Worm (Caenorhabditis elegans): ENCODE data around the gene gcy-1.

gcy-1 gene

DNA sequence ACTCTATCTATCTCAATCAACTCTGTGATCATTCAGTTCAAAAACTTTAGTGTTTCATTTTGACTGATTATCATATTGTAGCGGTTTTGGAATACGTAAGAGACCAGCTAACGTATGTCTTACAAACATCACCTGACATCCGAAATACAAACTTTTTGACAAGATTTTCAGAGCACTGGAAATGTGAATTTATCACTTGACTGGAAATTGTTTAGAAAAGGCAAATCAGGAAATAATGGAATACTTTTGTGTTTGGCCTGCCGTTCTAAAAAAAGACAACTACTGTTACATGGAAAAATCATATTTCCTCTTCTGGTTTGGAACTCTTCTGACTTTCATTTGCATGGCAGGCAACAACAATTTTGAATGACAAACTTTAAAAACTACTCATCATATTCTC lies 34.8 kb upstream of the gcy-1 start, which contains the start of gene F35H8.12:
Gene F35H8.12, plus strand, starts transcription at position 301 of the 400 bp plus-strand sequence.
- TF ChIP-seq ref-1 (GFP tag; conservative IDR thresholded peaks at IDR 0.05) (no peak), med-1 (GFP tag; optimal IDR thresholded peaks at IDR 0.05; ENCODE audit: insufficient read depth) (no peak)

DNA sequence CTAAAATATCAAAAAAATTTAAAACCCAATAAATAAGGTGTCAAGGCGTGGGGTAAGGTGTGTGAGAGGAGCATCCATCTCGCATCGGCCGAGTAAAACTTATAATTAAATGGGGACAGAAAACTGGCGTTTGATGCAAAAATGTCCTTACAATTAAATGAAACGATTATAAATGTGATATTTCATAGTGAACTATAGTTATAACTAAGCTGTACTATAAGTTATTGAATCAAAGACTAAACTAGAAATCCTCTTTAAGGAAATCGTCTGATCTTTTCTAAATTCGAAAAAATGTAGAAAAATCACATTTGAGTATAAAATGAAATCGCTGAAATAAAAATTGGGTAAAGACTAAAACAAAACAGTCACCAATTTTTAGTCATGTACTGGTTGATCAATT lies 34.0 kb upstream of the gcy-1 start, which contains the start of gene sra-6:
Gene sra-6, minus strand, starts transcription at position 101 of the 400 bp plus-strand sequence.
- TF ChIP-seq klf-2 (GFP tag; conservative IDR thresholded peaks at IDR 0.05), result no peak
- TF ChIP-seq flt-1 (GFP tag; IDR thresholded peaks at IDR 0.05), result no peak
- no peak for TF ChIP-seq ztf-29 (GFP tag; IDR thresholded peaks at IDR 0.05)
- TF ChIP-seq T22C8.4 (GFP tag; IDR thresholded peaks at IDR 0.05), result no peak
- TF ChIP-seq ref-1 (GFP tag; conservative IDR thresholded peaks at IDR 0.05), result no peak
- TF ChIP-seq med-1 (GFP tag; optimal IDR thresholded peaks at IDR 0.05; ENCODE audit: insufficient read depth), result no peak
- no peak for TF ChIP-seq tab-1 (GFP tag; IDR thresholded peaks at IDR 0.05)
- no peak for TF ChIP-seq ztf-23 (GFP tag; IDR thresholded peaks at IDR 0.05)
- TF ChIP-seq cog-1 (tag; optimal IDR thresholded peaks at IDR 0.05), result no peak

ce11 chrII:9544386-9544785 lies 27.6 kb upstream of the gcy-1 start, which contains the start of gene sra-7:
sra-7 (plus strand) TSS chrII:9544686.
- TF ChIP-seq ztf-23 (GFP tag; IDR thresholded peaks at IDR 0.05) (no peak), ztf-29 (GFP tag; IDR thresholded peaks at IDR 0.05) (no peak), med-1 (GFP tag; optimal IDR thresholded peaks at IDR 0.05; ENCODE audit: insufficient read depth) (no peak), T22C8.4 (GFP tag; IDR thresholded peaks at IDR 0.05) (no peak), ref-1 (GFP tag; conservative IDR thresholded peaks at IDR 0.05) (no peak), tab-1 (GFP tag; IDR thresholded peaks at IDR 0.05) (no peak), klf-2 (GFP tag; conservative IDR thresholded peaks at IDR 0.05) (no peak), cog-1 (tag; optimal IDR thresholded peaks at IDR 0.05) (no peak), flt-1 (GFP tag; IDR thresholded peaks at IDR 0.05) (no peak)

ce11 chrII:9542785-9543184 lies 26.0 kb upstream of the gcy-1 start, which contains the start of gene sra-4:
sra-4 (minus strand) TSS chrII:9542885.
- TF ChIP-seq flt-1 (GFP tag; IDR thresholded peaks at IDR 0.05) (no peak), cog-1 (tag; optimal IDR thresholded peaks at IDR 0.05) (no peak), med-1 (GFP tag; optimal IDR thresholded peaks at IDR 0.05; ENCODE audit: insufficient read depth) (no peak), T22C8.4 (GFP tag; IDR thresholded peaks at IDR 0.05) (no peak), ztf-23 (GFP tag; IDR thresholded peaks at IDR 0.05) (no peak), klf-2 (GFP tag; conservative IDR thresholded peaks at IDR 0.05) (no peak)

DNA sequence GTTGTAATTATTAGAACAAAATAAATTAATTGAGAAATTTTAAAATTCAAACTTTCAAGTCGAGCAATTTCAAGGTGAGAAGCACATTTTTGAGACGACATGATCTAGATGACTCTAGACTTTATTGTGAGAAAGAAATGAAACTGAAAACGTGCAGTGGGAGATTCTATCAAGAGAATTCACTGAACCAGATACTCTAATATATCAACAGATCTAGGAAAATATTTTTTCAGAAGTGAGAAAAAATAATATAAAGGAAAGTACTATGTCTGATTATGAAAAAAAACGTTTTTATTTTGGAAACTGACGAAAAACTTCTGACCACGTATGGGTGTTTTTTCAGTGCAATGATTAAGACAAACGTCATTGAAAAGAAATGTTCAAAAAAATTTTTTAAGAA lies 24.0 kb upstream of the gcy-1 start, which contains the start of gene sra-3:
Gene sra-3, minus strand, starts transcription at position 101 of the 400 bp plus-strand sequence.
- TF ChIP-seq ref-1 (GFP tag; conservative IDR thresholded peaks at IDR 0.05), result no peak

DNA sequence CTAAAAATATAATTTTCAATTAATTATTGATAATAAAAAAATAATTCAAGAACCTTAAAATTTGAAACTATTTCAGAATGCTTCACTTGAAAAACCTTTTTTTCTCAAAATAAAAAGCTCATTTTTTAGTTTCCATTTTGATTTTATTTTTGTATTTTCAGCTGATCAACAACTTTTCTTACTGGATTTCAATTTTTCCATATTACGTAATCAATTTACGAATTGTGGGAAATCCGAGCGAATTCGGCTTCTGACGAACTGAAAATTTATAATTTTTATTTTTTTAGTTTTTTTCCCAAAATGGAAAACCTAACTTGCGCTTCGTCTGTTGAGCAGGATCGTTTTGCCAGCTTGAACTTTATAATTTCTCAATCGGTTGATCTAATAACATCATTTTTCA lies 20.7 kb upstream of the gcy-1 start, which contains the start of gene sra-8:
Gene sra-8, plus strand, starts transcription at position 301 of the 400 bp plus-strand sequence.
- no peak for TF ChIP-seq tab-1 (GFP tag; IDR thresholded peaks at IDR 0.05)
- TF ChIP-seq ref-1 (GFP tag; conservative IDR thresholded peaks at IDR 0.05), result no peak
- no peak for TF ChIP-seq ztf-29 (GFP tag; IDR thresholded peaks at IDR 0.05)
- no peak for TF ChIP-seq med-1 (GFP tag; optimal IDR thresholded peaks at IDR 0.05; ENCODE audit: insufficient read depth)
- TF ChIP-seq klf-2 (GFP tag; conservative IDR thresholded peaks at IDR 0.05), result no peak
- TF ChIP-seq flt-1 (GFP tag; IDR thresholded peaks at IDR 0.05), result no peak
- no peak for TF ChIP-seq T22C8.4 (GFP tag; IDR thresholded peaks at IDR 0.05)
- TF ChIP-seq ztf-23 (GFP tag; IDR thresholded peaks at IDR 0.05), result no peak
- no peak for TF ChIP-seq cog-1 (tag; optimal IDR thresholded peaks at IDR 0.05)

DNA sequence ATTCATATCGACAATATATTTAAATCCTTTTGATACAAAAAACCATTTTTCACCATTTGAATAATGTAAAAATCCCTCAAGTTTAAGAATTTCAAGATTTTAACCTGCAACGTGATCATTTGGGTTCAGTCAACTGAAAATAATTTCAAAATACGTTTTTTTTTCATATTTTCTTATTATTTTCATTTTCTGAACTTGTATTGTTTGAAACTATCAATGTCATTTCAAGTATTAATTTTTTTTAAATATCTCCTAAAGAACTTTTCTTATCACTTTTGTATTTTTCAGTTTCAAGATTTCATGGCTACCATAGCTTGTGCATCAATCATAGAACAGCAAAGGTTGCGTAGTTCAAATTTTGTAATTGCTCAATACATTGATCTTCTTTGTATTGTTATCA lies 15.3 kb upstream of the gcy-1 start, which contains the start of gene sra-9:
Gene sra-9, plus strand, starts transcription at position 301 of the 400 bp plus-strand sequence.
- TF ChIP-seq klf-2 (GFP tag; conservative IDR thresholded peaks at IDR 0.05) (no peak), flt-1 (GFP tag; IDR thresholded peaks at IDR 0.05) (no peak), ref-1 (GFP tag; conservative IDR thresholded peaks at IDR 0.05) (no peak), T22C8.4 (GFP tag; IDR thresholded peaks at IDR 0.05) (no peak), ztf-23 (GFP tag; IDR thresholded peaks at IDR 0.05) (no peak), cog-1 (tag; optimal IDR thresholded peaks at IDR 0.05) (no peak), ztf-29 (GFP tag; IDR thresholded peaks at IDR 0.05) (no peak), med-1 (GFP tag; optimal IDR thresholded peaks at IDR 0.05; ENCODE audit: insufficient read depth) (no peak), tab-1 (GFP tag; IDR thresholded peaks at IDR 0.05) (no peak)

ce11 chrII:9528480-9528879 lies 11.7 kb upstream of the gcy-1 start, which contains the start of gene sra-2:
sra-2 (plus strand) TSS chrII:9528780.
- TF ChIP-seq cog-1 (tag; optimal IDR thresholded peaks at IDR 0.05) (no peak), ztf-23 (GFP tag; IDR thresholded peaks at IDR 0.05) (no peak), tab-1 (GFP tag; IDR thresholded peaks at IDR 0.05) (no peak), ref-1 (GFP tag; conservative IDR thresholded peaks at IDR 0.05) (no peak), T22C8.4 (GFP tag; IDR thresholded peaks at IDR 0.05) (no peak), ztf-29 (GFP tag; IDR thresholded peaks at IDR 0.05) (no peak), klf-2 (GFP tag; conservative IDR thresholded peaks at IDR 0.05) (no peak), med-1 (GFP tag; optimal IDR thresholded peaks at IDR 0.05; ENCODE audit: insufficient read depth) (no peak), flt-1 (GFP tag; IDR thresholded peaks at IDR 0.05) (no peak)

ce11 chrII:9523539-9524224 lies 6.9 kb upstream of the gcy-1 start, which contains the start of gene mex-6:
mex-6 (plus strand) TSS chrII:9524174.
- TF ChIP-seq med-1 (GFP tag; optimal IDR thresholded peaks at IDR 0.05; ENCODE audit: insufficient read depth), result no peak
- TF ChIP-seq klf-2 (GFP tag; conservative IDR thresholded peaks at IDR 0.05), result no peak
- no peak for TF ChIP-seq tab-1 (GFP tag; IDR thresholded peaks at IDR 0.05)

- TF ChIP-seq klf-2 (GFP tag; conservative IDR thresholded peaks at IDR 0.05), result no peak
- no peak for TF ChIP-seq cog-1 (tag; optimal IDR thresholded peaks at IDR 0.05)
- no peak for TF ChIP-seq tab-1 (GFP tag; IDR thresholded peaks at IDR 0.05)
- TF ChIP-seq ref-1 (GFP tag; conservative IDR thresholded peaks at IDR 0.05), result no peak
- TF ChIP-seq ztf-29 (GFP tag; IDR thresholded peaks at IDR 0.05), result no peak
- no peak for TF ChIP-seq med-1 (GFP tag; optimal IDR thresholded peaks at IDR 0.05; ENCODE audit: insufficient read depth)
- TF ChIP-seq ztf-23 (GFP tag; IDR thresholded peaks at IDR 0.05), result no peak
- TF ChIP-seq flt-1 (GFP tag; IDR thresholded peaks at IDR 0.05), result no peak
- no peak for TF ChIP-seq T22C8.4 (GFP tag; IDR thresholded peaks at IDR 0.05)
Observed at ce11 chrII:9522986-9523385, 6.2 kb upstream of the gcy-1 start, which contains the start of gene AH6.17. AH6.17 (plus strand) TSS chrII:9523170.

All from whole organism, midembryonic.